Worm (Caenorhabditis elegans): ENCODE measurements around the gene sec-15.

DNA sequence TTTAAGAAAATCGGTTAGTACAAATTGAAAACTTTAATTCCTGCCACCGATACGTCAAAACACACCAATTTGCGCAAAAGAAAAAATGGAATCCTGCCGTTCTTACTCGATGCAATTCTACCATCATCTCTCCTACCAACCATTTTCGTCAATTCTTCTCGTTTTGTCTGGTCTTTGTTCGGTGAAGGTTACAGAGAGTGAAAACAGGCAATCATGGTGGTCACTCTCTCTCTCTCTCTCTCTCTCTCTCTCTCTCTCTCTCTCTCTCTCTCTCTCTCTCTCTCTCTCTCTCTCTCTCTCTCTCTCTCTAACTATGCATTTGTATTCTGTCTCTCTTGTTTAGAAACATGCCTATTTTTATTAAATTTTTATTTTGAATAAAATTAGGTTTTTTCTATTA, 46.6 kb upstream of the sec-15 start:
- TF ChIP-seq blmp-1 (tag; optimal IDR thresholded peaks at IDR 0.05) (peak; percentile 76), zag-1 (tag; optimal IDR thresholded peaks at IDR 0.05) (no peak)

Measured in whole organism, L1 larva.